Worm (Caenorhabditis elegans): ENCODE measurements around the gene cld-1.

DNA sequence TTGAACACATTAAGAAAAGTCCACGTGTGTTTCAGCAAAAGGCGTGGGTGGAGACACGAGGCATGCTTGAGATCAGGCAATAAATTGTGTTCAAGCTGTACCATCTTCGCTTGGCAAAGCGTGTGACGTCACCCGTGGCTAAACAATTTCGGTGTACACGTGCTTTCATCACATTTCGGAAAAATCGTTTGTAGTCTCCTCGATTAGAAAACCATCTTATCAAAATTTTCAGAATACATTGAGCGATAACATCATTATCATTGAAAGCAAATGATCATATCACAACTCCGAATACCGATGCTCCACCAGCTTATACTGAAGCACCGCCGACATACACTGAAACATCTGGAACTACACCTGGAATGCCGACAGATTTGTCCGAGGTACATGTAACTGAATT, 34.5 kb downstream of the cld-1 start:
- TF ChIP-seq elt-1 (tag; optimal IDR thresholded peaks at IDR 0.05; ENCODE audit: borderline replicate concordance, insufficient read depth) (no peak), nhr-237 (tag; optimal IDR thresholded peaks at IDR 0.05) (no peak), ztf-11 (tag; optimal IDR thresholded peaks at IDR 0.05) (no peak), nhr-28 (tag; optimal IDR thresholded peaks at IDR 0.05) (no peak), mls-2 (tag; optimal IDR thresholded peaks at IDR 0.05) (no peak), mep-1 (tag; optimal IDR thresholded peaks at IDR 0.05) (no peak), sptf-1 (tag; optimal IDR thresholded peaks at IDR 0.05) (no peak), unc-62 (GFP tag; optimal IDR thresholded peaks at IDR 0.05) (no peak), pha-4 (tag; optimal IDR thresholded peaks at IDR 0.05) (no peak)
